Worm (Caenorhabditis elegans): ENCODE results near the gene R02E4.1.

DNA sequence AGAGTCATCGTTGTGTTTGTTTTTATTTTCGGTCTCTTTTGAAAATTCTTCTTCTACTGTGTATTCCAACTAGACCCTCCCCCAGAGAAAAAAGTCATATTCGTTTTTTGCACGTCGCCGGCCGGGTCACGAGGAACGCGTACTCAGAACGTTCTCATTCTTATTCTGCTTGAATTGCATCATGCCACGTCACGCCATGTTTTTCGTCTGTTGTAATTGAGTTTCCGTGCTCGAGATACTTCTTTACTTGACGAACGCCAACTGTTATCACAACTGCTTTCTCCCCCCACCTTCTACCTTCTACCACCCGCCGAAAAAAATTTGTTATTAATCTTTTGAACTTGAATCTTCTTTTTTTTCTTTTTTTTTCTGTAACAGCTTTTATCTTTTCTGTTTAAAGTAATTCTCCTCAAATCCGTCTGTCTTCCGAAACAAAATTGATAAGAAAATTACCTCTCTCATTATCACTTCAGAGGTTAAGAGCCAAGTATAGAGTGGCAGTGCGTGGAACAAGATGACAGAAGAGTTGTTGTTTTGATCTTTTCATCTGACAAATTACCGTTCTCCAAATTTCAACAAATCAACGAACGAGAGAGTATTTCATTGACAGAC lies 38.4 kb upstream of the R02E4.1 start:
- no peak for TF ChIP-seq nhr-11 (tag; optimal IDR thresholded peaks at IDR 0.05)
- TF ChIP-seq nhr-25 (tag; optimal IDR thresholded peaks at IDR 0.05), result no peak
- TF ChIP-seq nhr-21 (tag; optimal IDR thresholded peaks at IDR 0.05), result peak; percentile 36
- no peak for TF ChIP-seq mbf-1 (tag; optimal IDR thresholded peaks at IDR 0.05)
- no peak for TF ChIP-seq unc-62 (GFP tag; optimal IDR thresholded peaks at IDR 0.05)
- no peak for TF ChIP-seq egl-27 (tag; optimal IDR thresholded peaks at IDR 0.05)
- no peak for TF ChIP-seq zag-1 (tag; optimal IDR thresholded peaks at IDR 0.05)
- TF ChIP-seq nhr-77 (tag; optimal IDR thresholded peaks at IDR 0.05), result no peak
- TF ChIP-seq unc-39 (tag; optimal IDR thresholded peaks at IDR 0.05), result no peak
- no peak for TF ChIP-seq snpc-4 (tag; optimal IDR thresholded peaks at IDR 0.05)
